Worm (Caenorhabditis elegans) whole organism, early embryonic: ENCODE measurements around the gene oma-2.

Source experiments
- F13C5.2 ChIP-seq: sonication (generic microtip); optimal IDR thresholded peaks from 2 replicates; lab custom pipeline; 2017; ENCODE audit warnings: mild to moderate bottlenecking, missing genetic modification characterization, inconsistent platforms, missing compliant biosample characterization
- aly-1 ChIP-seq: sonication (generic microtip); optimal IDR thresholded peaks from 2 replicates; lab custom pipeline; 2016; ENCODE audit warnings: missing genetic modification characterization, missing compliant biosample characterization
- ama-1 ChIP-seq: fragments of 150-350 bp; optimal IDR thresholded peaks from 2 replicates; lab custom pipeline; 2014
- ceh-13 ChIP-seq: fragments of 200-800 bp; sonication (Bioruptor generic); optimal IDR thresholded peaks from 2 replicates; lab custom pipeline; 2018; ENCODE audit warnings: mild to moderate bottlenecking, missing genetic modification characterization, missing compliant biosample characterization
- ets-7 ChIP-seq: sonication (generic microtip); optimal IDR thresholded peaks from 2 replicates; lab custom pipeline; 2016; ENCODE audit warnings: missing genotype, missing genetic modification characterization, missing compliant biosample characterization
- flt-1 ChIP-seq: fragments of 200-800 bp; sonication (Bioruptor generic); IDR thresholded peaks from 2 replicates; pipeline ENCODE4 v1.3.6; 2022; ENCODE audit warnings: missing genetic modification characterization, missing compliant biosample characterization
- hnd-1 ChIP-seq: sonication (generic microtip); optimal IDR thresholded peaks from 2 replicates; lab custom pipeline; 2016; ENCODE audit warnings: missing genetic modification characterization, missing compliant biosample characterization
- sea-1 ChIP-seq: fragments of 200-800 bp; sonication (Bioruptor generic); conservative IDR thresholded peaks from 2 replicates; pipeline ENCODE4 v1.3.6; 2022; ENCODE audit warnings: missing genetic modification characterization, missing compliant biosample characterization
- tbx-37 ChIP-seq: fragments of 200-800 bp; sonication (Bioruptor generic); conservative IDR thresholded peaks from 2 replicates; pipeline ENCODE4 v1.3.6; 2022; ENCODE audit warnings: missing genetic modification reagents, missing genetic modification characterization, missing compliant biosample characterization

ce11 chrV:8026343-8026742 lies 2.9 kb upstream of the oma-2 start, which contains the start of gene F43H9.4:
- TF ChIP-seq flt-1 (GFP tag; lab: Robert Waterston, UW) = no peak
- TF ChIP-seq tbx-37 = no peak
- TF ChIP-seq ceh-13 (GFP tag; lab: Kevin White, UChicago) = no peak
- no peak for TF ChIP-seq ama-1 (lab: Kevin White, UChicago)
- TF ChIP-seq ets-7 (tag; lab: Kevin White, UChicago) = no peak
- no peak for TF ChIP-seq hnd-1 (tag; lab: Kevin White, UChicago)
- no peak for TF ChIP-seq aly-1 (tag; lab: Kevin White, UChicago)
- no peak for TF ChIP-seq sea-1 (GFP tag; lab: Robert Waterston, UW)
- no peak for TF ChIP-seq F13C5.2 (tag; lab: Kevin White, UChicago)
